Worm (Caenorhabditis elegans) whole organism, midembryonic: ENCODE measurements around the gene dyf-7.

ENCODE experiments used
- cog-1 ChIP-seq: sonication (generic microtip); optimal IDR thresholded peaks from 2 replicates; lab custom pipeline; 2016; ENCODE audit warnings: missing genetic modification characterization, missing compliant biosample characterization
- flt-1 ChIP-seq: fragments of 200-800 bp; sonication (Bioruptor generic); IDR thresholded peaks from 2 replicates; pipeline ENCODE4 v1.3.6; 2022; ENCODE audit warnings: missing genetic modification characterization, missing compliant biosample characterization
- med-1 ChIP-seq: sonication (generic microtip); optimal IDR thresholded peaks from 2 replicates; lab custom pipeline; 2017; ENCODE audit warnings: missing genetic modification characterization, mild to moderate bottlenecking, missing compliant biosample characterization, antibody characterized with exemption, missing genetic modification reagents; ENCODE audit not compliant: insufficient read depth
- ref-1 ChIP-seq: fragments of 200-800 bp; sonication (Bioruptor generic); conservative IDR thresholded peaks from 2 replicates; pipeline ENCODE4 v1.3.6; 2022; ENCODE audit warnings: missing genetic modification reagents, missing genetic modification characterization, missing compliant biosample characterization
- tab-1 ChIP-seq: fragments of 200-800 bp; sonication (Bioruptor generic); IDR thresholded peaks from 2 replicates; pipeline ENCODE4 v1.3.6; 2022; ENCODE audit warnings: missing genetic modification characterization, missing compliant biosample characterization

ce11 chrX:9676009-9676408, 22.4 kb upstream of the dyf-7 start:
- TF ChIP-seq tab-1 (GFP tag; lab: Robert Waterston, UW) = no peak
- no peak for TF ChIP-seq ref-1 (GFP tag; lab: Robert Waterston, UW)
- TF ChIP-seq med-1 (GFP tag; lab: Kevin White, UChicago) = no peak
- no peak for TF ChIP-seq flt-1 (GFP tag; lab: Robert Waterston, UW)
- TF ChIP-seq cog-1 (tag; lab: Kevin White, UChicago) = no peak
